Worm (Caenorhabditis elegans) whole organism, L4 larva: ENCODE results near the gene F53C3.1.

ENCODE experiments used
- ZK546.5 ChIP-seq, 2 experiments: sonication (generic microtip); optimal IDR thresholded peaks; 2 replicates each; lab custom pipeline; 2017; ENCODE audit warnings: missing biosample characterization in 2 of 2, missing genetic modification characterization in 2 of 2
- ceh-28 ChIP-seq: fragments of 150-350 bp; optimal IDR thresholded peaks from 2 replicates; lab custom pipeline; 2014; ENCODE audit warnings: missing biosample characterization, missing genetic modification reagents, missing genetic modification characterization
- ceh-82 ChIP-seq: sonication (generic microtip); optimal IDR thresholded peaks from 2 replicates; lab custom pipeline; 2017; ENCODE audit warnings: missing biosample characterization, missing genetic modification characterization
- fkh-10 ChIP-seq: fragments of 150-350 bp; optimal IDR thresholded peaks from 2 replicates; lab custom pipeline; 2014; ENCODE audit warnings: missing biosample characterization, missing genetic modification reagents, missing genetic modification characterization
- fos-1 ChIP-seq: fragments of 150-350 bp; optimal IDR thresholded peaks from 2 replicates; lab custom pipeline; 2014; ENCODE audit warnings: missing biosample characterization, missing genetic modification characterization
- mdl-1 ChIP-seq, 2 experiments: fragments of 150-350 bp in 1 of 2; sonication (generic microtip) in 1 of 2; optimal IDR thresholded peaks; 2 replicates each; lab custom pipeline; 2014 to 2017; ENCODE audit warnings: missing biosample characterization in 2 of 2, missing genetic modification characterization in 2 of 2
- nhr-237 ChIP-seq: sonication (generic microtip); optimal IDR thresholded peaks from 2 replicates; lab custom pipeline; 2017; ENCODE audit warnings: missing biosample characterization, missing genetic modification characterization
- nhr-76 ChIP-seq: fragments of 150-350 bp; optimal IDR thresholded peaks from 2 replicates; lab custom pipeline; 2014; ENCODE audit warnings: missing biosample characterization, missing genetic modification characterization
- skn-1 ChIP-seq: fragments of 150-350 bp; optimal IDR thresholded peaks from 2 replicates; lab custom pipeline; 2014; ENCODE audit warnings: missing biosample characterization, missing genetic modification characterization
- snpc-4 ChIP-seq: fragments of 150-350 bp; optimal IDR thresholded peaks from 2 replicates; lab custom pipeline; 2014; ENCODE audit warnings: missing biosample characterization, missing genetic modification characterization

DNA sequence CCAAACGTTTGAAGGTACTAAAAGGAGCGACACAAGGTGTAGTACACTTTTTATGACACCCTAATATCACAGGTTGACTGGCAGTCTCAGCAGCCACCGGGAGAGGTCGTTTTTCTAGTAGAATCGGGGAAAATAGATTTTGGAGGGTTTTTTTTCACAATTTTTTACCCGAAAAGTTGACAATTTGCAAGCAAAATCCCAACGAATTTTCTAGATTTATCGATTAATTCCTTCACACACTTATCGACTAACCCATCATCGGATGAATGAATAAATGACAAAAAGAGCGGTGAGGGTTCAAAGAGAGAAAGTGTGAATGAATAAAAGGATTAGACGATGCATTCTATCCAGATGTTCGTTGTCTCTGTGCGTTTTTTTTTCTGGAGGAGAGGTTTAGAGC, 44.1 kb downstream of the F53C3.1 start:
- TF ChIP-seq fos-1 (tag; lab: Kevin White, UChicago) (no peak), snpc-4 (no peak), ceh-28 (tag; lab: Kevin White, UChicago) (no peak), ZK546.5 (tag; optimal IDR thresholded peaks at IDR 0.05; lab: Kevin White, UChicago) (no peak), mdl-1 (tag; optimal IDR thresholded peaks at IDR 0.05; lab: Kevin White, UChicago) (no peak), ceh-82 (tag; lab: Kevin White, UChicago) (no peak), fkh-10 (no peak), nhr-76 (tag; lab: Kevin White, UChicago) (no peak), nhr-237 (no peak), skn-1 (no peak)
